Worm (Caenorhabditis elegans) whole organism, L2 larva: ENCODE results near the gene M176.4.

ENCODE experiments used
- ZK546.5 ChIP-seq: sonication (generic microtip); optimal IDR thresholded peaks from 2 replicates; lab custom pipeline; 2017; ENCODE audit warnings: missing biosample characterization, missing genetic modification characterization
- ama-1 ChIP-seq: fragments of 150-350 bp; optimal IDR thresholded peaks from 2 replicates; lab custom pipeline; 2018; ENCODE audit warnings: inconsistent platforms
- ceh-16 ChIP-seq: fragments of 150-350 bp; optimal IDR thresholded peaks from 2 replicates; lab custom pipeline; 2014; ENCODE audit warnings: missing biosample characterization, missing genetic modification characterization
- fos-1 ChIP-seq: fragments of 150-350 bp; optimal IDR thresholded peaks from 2 replicates; lab custom pipeline; 2014; ENCODE audit warnings: missing biosample characterization, missing genetic modification characterization
- gmeb-1 ChIP-seq: fragments of 150-350 bp; optimal IDR thresholded peaks from 2 replicates; lab custom pipeline; 2014; ENCODE audit warnings: missing biosample characterization, missing genetic modification characterization
- lsy-2 ChIP-seq, 2 experiments: fragments of 150-350 bp in 1 of 2; sonication (generic microtip) in 1 of 2; optimal IDR thresholded peaks; 2 replicates each; lab custom pipeline; 2014 to 2017; ENCODE audit warnings: missing biosample characterization in 2 of 2, missing genetic modification characterization in 2 of 2
- nhr-11 ChIP-seq: fragments of 150-350 bp; optimal IDR thresholded peaks from 2 replicates; lab custom pipeline; 2014; ENCODE audit warnings: missing biosample characterization, missing genetic modification characterization
- nhr-77 ChIP-seq: fragments of 150-350 bp; optimal IDR thresholded peaks from 2 replicates; lab custom pipeline; 2014; ENCODE audit warnings: missing biosample characterization, missing genetic modification characterization
- zag-1 ChIP-seq: fragments of 150-350 bp; optimal IDR thresholded peaks from 2 replicates; lab custom pipeline; 2014; ENCODE audit warnings: missing biosample characterization, missing genetic modification characterization
- ztf-4 ChIP-seq: fragments of 150-350 bp; optimal IDR thresholded peaks from 2 replicates; lab custom pipeline; 2014; ENCODE audit warnings: missing biosample characterization, missing genetic modification characterization

ce11 chrII:9431119-9431518, 13.0 kb downstream of the M176.4 start:
- TF ChIP-seq lsy-2 (tag; optimal IDR thresholded peaks at IDR 0.05; lab: Kevin White, UChicago) (no peak), ZK546.5 (no peak), zag-1 (tag; lab: Kevin White, UChicago) (no peak), nhr-77 (no peak), gmeb-1 (tag; lab: Kevin White, UChicago) (no peak), ztf-4 (tag; lab: Kevin White, UChicago) (no peak), ceh-16 (tag; lab: Kevin White, UChicago) (no peak), fos-1 (no peak), nhr-11 (tag; lab: Kevin White, UChicago) (no peak), ama-1 (lab: Kevin White, UChicago) (no peak)
